Worm (Caenorhabditis elegans) whole organism, young adult: ENCODE measurements around the gene dnj-13.

Source experiments
- B0261.1 ChIP-seq: sonication (generic microtip); optimal IDR thresholded peaks from 2 replicates; lab custom pipeline; 2016; ENCODE audit warnings: mild to moderate bottlenecking, missing genetic modification characterization, moderate library complexity, missing compliant biosample characterization
- C06A6.2 ChIP-seq: fragments of 200-800 bp; sonication (Bioruptor generic); conservative IDR thresholded peaks from 2 replicates; pipeline ENCODE4 v1.3.6; 2022; ENCODE audit warnings: missing genetic modification characterization, missing compliant biosample characterization
- F33H1.4 ChIP-seq: fragments of 200-800 bp; sonication (Bioruptor generic); IDR thresholded peaks from 2 replicates; pipeline ENCODE4 v1.3.6; 2022; ENCODE audit warnings: missing genetic modification reagents, missing genetic modification characterization, missing compliant biosample characterization
- F37B4.10 ChIP-seq: fragments of 200-800 bp; sonication (Bioruptor generic); IDR thresholded peaks from 2 replicates; pipeline ENCODE4 v1.3.6; 2022; ENCODE audit warnings: missing genetic modification characterization, missing compliant biosample characterization
- F39B2.1 ChIP-seq: fragments of 200-800 bp; sonication (Bioruptor generic); IDR thresholded peaks from 2 replicates; pipeline ENCODE4 v1.3.6; 2022; ENCODE audit warnings: missing genetic modification reagents, missing genetic modification characterization, missing compliant biosample characterization
- F52B5.7 ChIP-seq: sonication (generic microtip); optimal IDR thresholded peaks from 2 replicates; lab custom pipeline; 2016; ENCODE audit warnings: mild to moderate bottlenecking, missing genetic modification characterization, missing compliant biosample characterization
- F57A8.1 ChIP-seq: fragments of 200-800 bp; sonication (Bioruptor generic); optimal IDR thresholded peaks from 2 replicates; lab custom pipeline; 2018; ENCODE audit warnings: mild to moderate bottlenecking, missing genetic modification characterization, moderate library complexity, missing compliant biosample characterization
- K12H6.12 ChIP-seq: fragments of 200-800 bp; sonication (Bioruptor generic); optimal IDR thresholded peaks from 2 replicates; lab custom pipeline; 2018; ENCODE audit warnings: mild to moderate bottlenecking, missing genetic modification characterization, missing compliant biosample characterization
- T07F8.4 ChIP-seq: sonication (generic microtip); optimal IDR thresholded peaks from 2 replicates; lab custom pipeline; 2016; ENCODE audit warnings: mild to moderate bottlenecking, missing genetic modification characterization, moderate library complexity, missing compliant biosample characterization
- T26A5.8 ChIP-seq: sonication (generic microtip); optimal IDR thresholded peaks from 2 replicates; lab custom pipeline; 2016; ENCODE audit warnings: missing genetic modification characterization, missing compliant biosample characterization
- Y53F4B.3 ChIP-seq: fragments of 200-800 bp; sonication (Bioruptor generic); IDR thresholded peaks from 2 replicates; pipeline ENCODE4 v1.3.6; 2022; ENCODE audit warnings: missing genetic modification reagents, missing genetic modification characterization, missing compliant biosample characterization
- Y53G8AR.9 ChIP-seq: fragments of 200-800 bp; sonication (Bioruptor generic); conservative IDR thresholded peaks from 2 replicates; pipeline ENCODE4 v1.3.6; 2022; ENCODE audit warnings: missing genetic modification reagents, missing genetic modification characterization, missing compliant biosample characterization
- ZK185.1 ChIP-seq: sonication (generic microtip); optimal IDR thresholded peaks from 2 replicates; lab custom pipeline; 2016; ENCODE audit warnings: mild to moderate bottlenecking, missing genetic modification characterization, missing compliant biosample characterization; ENCODE audit not compliant: poor library complexity, severe bottlenecking
- athp-1 ChIP-seq: sonication (generic microtip); optimal IDR thresholded peaks from 2 replicates; lab custom pipeline; 2017; ENCODE audit warnings: mild to moderate bottlenecking, missing genetic modification characterization, missing compliant biosample characterization
- attf-5 ChIP-seq: fragments of 200-800 bp; sonication (Bioruptor generic); optimal IDR thresholded peaks from 2 replicates; lab custom pipeline; 2018; ENCODE audit warnings: mild to moderate bottlenecking, missing genetic modification characterization, missing compliant biosample characterization
- ceh-27 ChIP-seq: fragments of 200-800 bp; sonication (Bioruptor generic); optimal IDR thresholded peaks from 2 replicates; lab custom pipeline; 2018; ENCODE audit warnings: mild to moderate bottlenecking, missing genetic modification characterization, moderate library complexity, missing compliant biosample characterization
- egl-44 ChIP-seq: fragments of 200-800 bp; sonication (Bioruptor generic); IDR thresholded peaks from 2 replicates; pipeline ENCODE4 v1.3.6; 2022; ENCODE audit warnings: missing genetic modification reagents, missing genetic modification characterization, missing compliant biosample characterization
- ekl-4 ChIP-seq: fragments of 200-800 bp; sonication (Bioruptor generic); IDR thresholded peaks from 2 replicates; pipeline ENCODE4 v1.3.6; 2022; ENCODE audit warnings: missing genetic modification reagents, missing genetic modification characterization, missing compliant biosample characterization
- hlh-26 ChIP-seq: fragments of 200-800 bp; sonication (Bioruptor generic); conservative IDR thresholded peaks from 2 replicates; pipeline ENCODE4 v1.3.6; 2022; ENCODE audit warnings: missing genetic modification reagents, missing genetic modification characterization, missing compliant biosample characterization
- hmg-20 ChIP-seq: fragments of 200-800 bp; sonication (Bioruptor generic); IDR thresholded peaks from 2 replicates; pipeline ENCODE4 v1.3.6; 2022; ENCODE audit warnings: missing genetic modification reagents, missing genetic modification characterization, missing compliant biosample characterization
- lin-26 ChIP-seq: fragments of 200-800 bp; sonication (Bioruptor generic); IDR thresholded peaks from 2 replicates; pipeline ENCODE4 v1.3.6; 2022; ENCODE audit warnings: missing genetic modification reagents, missing genetic modification characterization, missing compliant biosample characterization
- madf-10 ChIP-seq: sonication (generic microtip); optimal IDR thresholded peaks from 2 replicates; lab custom pipeline; 2016; ENCODE audit warnings: mild to moderate bottlenecking, missing genetic modification characterization, missing compliant biosample characterization
- madf-3 ChIP-seq: fragments of 200-800 bp; sonication (Bioruptor generic); IDR thresholded peaks from 2 replicates; pipeline ENCODE4 v1.3.6; 2022; ENCODE audit warnings: missing genetic modification reagents, missing genetic modification characterization, missing compliant biosample characterization
- nfya-2 ChIP-seq: fragments of 200-800 bp; sonication (Bioruptor generic); IDR thresholded peaks from 2 replicates; pipeline ENCODE4 v1.3.6; 2022; ENCODE audit warnings: missing genetic modification reagents, missing genetic modification characterization, missing compliant biosample characterization
- nhr-27 ChIP-seq: fragments of 200-800 bp; sonication (Bioruptor generic); optimal IDR thresholded peaks from 2 replicates; lab custom pipeline; 2018; ENCODE audit warnings: mild to moderate bottlenecking, missing genetic modification characterization, moderate library complexity, missing compliant biosample characterization
- nhr-80 ChIP-seq: sonication (generic microtip); optimal IDR thresholded peaks from 2 replicates; lab custom pipeline; 2016; ENCODE audit warnings: missing genetic modification characterization, missing compliant biosample characterization
- pha-4 ChIP-seq: fragments of 150-350 bp; sonication (generic microtip); optimal IDR thresholded peaks from 2 replicates; lab custom pipeline; 2014; ENCODE audit warnings: missing biosample characterization, missing genetic modification reagents, missing genetic modification characterization
- repo-1 ChIP-seq: sonication (generic microtip); optimal IDR thresholded peaks from 2 replicates; lab custom pipeline; 2017; ENCODE audit warnings: mild to moderate bottlenecking, missing genetic modification characterization, missing compliant biosample characterization
- snpc-3.4 ChIP-seq: sonication (generic microtip); optimal IDR thresholded peaks from 2 replicates; lab custom pipeline; 2017; ENCODE audit warnings: missing genetic modification characterization, mild to moderate bottlenecking, missing compliant biosample characterization, antibody characterized with exemption, moderate library complexity, missing genotype, missing genetic modification reagents
- tbp1 ChIP-seq: fragments of 200-800 bp; sonication (Bioruptor generic); optimal IDR thresholded peaks from 2 replicates; lab custom pipeline; 2018; ENCODE audit warnings: mild to moderate bottlenecking, missing genetic modification characterization, missing compliant biosample characterization
- tbx-9 ChIP-seq: sonication (generic microtip); optimal IDR thresholded peaks from 2 replicates; lab custom pipeline; 2016; ENCODE audit warnings: borderline replicate concordance, missing genetic modification characterization, inconsistent platforms, missing compliant biosample characterization
- ztf-25 ChIP-seq: fragments of 200-800 bp; sonication (Bioruptor generic); IDR thresholded peaks from 2 replicates; pipeline ENCODE4 v1.3.6; 2022; ENCODE audit warnings: missing genetic modification reagents, missing genetic modification characterization, missing compliant biosample characterization
- ztf-28 ChIP-seq: fragments of 200-800 bp; sonication (Bioruptor generic); IDR thresholded peaks from 2 replicates; pipeline ENCODE4 v1.3.6; 2022; ENCODE audit warnings: missing genetic modification reagents, missing genetic modification characterization, missing compliant biosample characterization

Gene dnj-13

DNA sequence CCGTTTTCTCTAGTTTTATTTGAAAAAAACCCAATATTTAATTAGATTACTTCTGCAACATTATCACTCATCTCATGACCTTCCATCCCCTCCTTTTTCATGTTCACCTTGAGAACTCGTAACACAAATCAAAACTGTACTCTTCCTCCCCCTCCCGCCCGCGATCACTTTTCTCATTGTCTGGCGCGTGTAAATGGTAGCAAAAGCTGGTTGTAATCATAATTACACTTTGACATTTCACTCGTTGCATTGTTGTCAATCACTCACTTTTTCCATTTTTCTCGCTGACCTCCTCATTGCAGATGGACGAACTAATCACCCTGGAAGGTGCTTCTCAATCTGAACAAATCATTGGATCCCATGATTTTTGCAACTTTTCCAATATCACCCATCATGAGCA is 35.1 kb upstream of the dnj-13 start, which contains the start of gene npr-41:
Gene npr-41, plus strand, starts transcription at position 301 of the 400 bp plus-strand sequence.
- TF ChIP-seq hmg-20 (GFP tag; lab: Robert Waterston, UW) (no peak), ztf-28 (GFP tag; lab: Robert Waterston, UW) (no peak), ZK185.1 (tag; lab: Kevin White, UChicago) (no peak), Y53F4B.3 (GFP tag; lab: Robert Waterston, UW) (no peak), nhr-80 (tag; lab: Kevin White, UChicago) (no peak), athp-1 (no peak)

DNA sequence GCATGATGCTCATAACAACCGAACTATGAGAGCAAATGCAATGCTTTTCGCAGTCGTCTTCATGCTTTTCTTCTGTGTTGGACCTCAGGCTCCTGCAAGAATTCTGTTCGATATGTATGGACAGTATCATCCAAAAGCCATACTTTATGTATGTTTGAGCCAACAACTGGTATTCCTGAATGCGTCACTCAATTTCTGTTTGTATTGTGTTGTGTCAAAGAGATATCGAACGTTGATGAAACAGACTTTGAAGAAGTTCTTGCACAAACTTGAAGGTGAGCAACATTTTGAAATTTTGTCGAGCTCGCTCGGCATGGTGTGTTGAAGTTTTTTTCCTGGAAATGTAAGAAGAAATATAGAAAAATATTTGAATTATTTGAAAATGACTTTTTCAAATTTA is 32.6 kb upstream of the dnj-13 start:
- TF ChIP-seq tbx-9 (tag; lab: Kevin White, UChicago), result no peak

DNA sequence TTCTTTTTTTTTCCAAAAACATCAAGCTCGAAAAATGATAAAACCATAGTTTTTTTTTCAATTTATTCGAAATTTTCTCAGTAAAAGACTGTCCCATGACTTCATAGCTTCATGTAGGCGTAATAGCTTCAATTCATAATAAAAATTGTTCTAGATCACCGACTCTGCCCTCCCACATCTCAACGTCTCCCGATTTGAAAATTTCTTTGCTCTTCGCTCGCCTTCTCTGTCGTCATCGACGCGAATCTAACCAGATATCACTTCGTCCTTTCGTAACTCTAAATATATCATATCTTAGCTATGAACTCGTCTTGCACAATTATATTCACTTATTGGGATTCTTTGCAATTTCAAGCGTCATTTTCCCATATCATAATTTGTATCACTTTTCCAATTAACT is 30.7 kb upstream of the dnj-13 start, which contains the start of gene srh-44:
Gene srh-44, plus strand, starts transcription at position 301 of the 400 bp plus-strand sequence.
- TF ChIP-seq hlh-26 (GFP tag; lab: Robert Waterston, UW) (no peak), snpc-3.4 (no peak), C06A6.2 (GFP tag; lab: Robert Waterston, UW) (no peak), egl-44 (GFP tag; lab: Robert Waterston, UW) (no peak), Y53G8AR.9 (GFP tag; lab: Robert Waterston, UW) (no peak), B0261.1 (tag; lab: Kevin White, UChicago) (no peak), ceh-27 (GFP tag; lab: Kevin White, UChicago) (no peak), F37B4.10 (GFP tag; lab: Robert Waterston, UW) (no peak), pha-4 (tag; lab: Kevin White, UChicago) (no peak), repo-1 (no peak), lin-26 (GFP tag; lab: Robert Waterston, UW) (no peak)

DNA sequence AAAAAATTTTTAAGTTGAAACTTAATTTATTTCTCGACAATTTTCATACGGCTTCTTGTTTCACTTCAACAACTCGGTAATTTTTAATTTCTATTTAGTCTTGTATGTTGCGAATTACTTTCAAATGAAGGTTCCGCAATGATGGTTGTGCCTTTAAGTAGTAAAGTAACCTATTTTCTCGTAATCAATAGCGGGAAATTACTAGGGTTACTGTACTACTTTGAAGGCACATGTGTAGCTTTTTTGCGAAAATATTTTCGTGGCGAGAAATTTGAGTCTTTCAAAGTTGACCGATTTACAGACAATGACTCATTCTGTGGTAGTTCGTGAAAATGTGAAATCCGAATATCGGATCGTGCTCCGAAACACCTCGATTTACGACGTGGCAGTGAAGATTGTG is 27.3 kb upstream of the dnj-13 start, which contains the start of gene B0334.10:
Gene B0334.10, plus strand, starts transcription at position 301 of the 400 bp plus-strand sequence.
- no peak for TF ChIP-seq Y53F4B.3 (GFP tag; lab: Robert Waterston, UW)
- no peak for TF ChIP-seq F39B2.1 (GFP tag; lab: Robert Waterston, UW)
- TF ChIP-seq nfya-2 (GFP tag; lab: Robert Waterston, UW), result no peak
- no peak for TF ChIP-seq K12H6.12 (tag; lab: Kevin White, UChicago)
- no peak for TF ChIP-seq ztf-25 (GFP tag; lab: Robert Waterston, UW)
- no peak for TF ChIP-seq F52B5.7 (tag; lab: Kevin White, UChicago)
- no peak for TF ChIP-seq egl-44 (GFP tag; lab: Robert Waterston, UW)
- no peak for TF ChIP-seq nhr-27 (tag; lab: Kevin White, UChicago)
- no peak for TF ChIP-seq F57A8.1 (GFP tag; lab: Kevin White, UChicago)
- no peak for TF ChIP-seq T26A5.8 (tag; lab: Kevin White, UChicago)
- TF ChIP-seq B0261.1 (tag; lab: Kevin White, UChicago), result no peak
- TF ChIP-seq F33H1.4 (GFP tag; lab: Robert Waterston, UW), result no peak
- no peak for TF ChIP-seq T07F8.4 (tag; lab: Kevin White, UChicago)

DNA sequence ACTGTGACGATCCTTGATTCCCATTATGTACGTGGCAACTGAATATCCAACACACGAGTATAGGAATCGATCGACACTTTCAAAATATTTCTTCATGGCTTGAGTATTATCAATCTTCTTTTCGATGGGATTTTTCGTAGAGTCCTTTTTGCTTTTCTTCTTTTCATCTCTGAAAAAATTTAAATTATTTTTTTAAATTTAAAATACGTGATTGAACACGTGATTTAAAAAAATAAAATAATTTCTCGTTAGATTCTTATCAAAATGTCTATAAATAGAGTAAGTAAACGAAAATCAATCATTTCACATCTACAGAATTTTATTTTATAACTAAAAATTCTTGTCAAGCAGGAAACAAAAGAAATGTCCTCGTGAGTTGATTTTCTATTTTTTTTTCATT is 24.2 kb upstream of the dnj-13 start, which contains the start of gene Y62F5A.10:
Gene Y62F5A.10, plus strand, starts transcription at position 301 of the 400 bp plus-strand sequence.
- no peak for TF ChIP-seq Y53F4B.3 (GFP tag; lab: Robert Waterston, UW)
- TF ChIP-seq madf-10 (tag; lab: Kevin White, UChicago), result no peak
- TF ChIP-seq attf-5 (GFP tag; lab: Kevin White, UChicago), result no peak
- TF ChIP-seq ekl-4 (GFP tag; lab: Robert Waterston, UW), result no peak
- TF ChIP-seq lin-26 (GFP tag; lab: Robert Waterston, UW), result no peak
- TF ChIP-seq madf-3 (GFP tag; lab: Robert Waterston, UW), result no peak
- no peak for TF ChIP-seq tbp1 (GFP tag; lab: Kevin White, UChicago)
